Worm (Caenorhabditis elegans) whole organism, L4 larva: ENCODE measurements around the gene C42C1.19.

Experiments
- F26F4.8 ChIP-seq: fragments of 200-800 bp; sonication (Bioruptor generic); conservative IDR thresholded peaks from 2 replicates; pipeline ENCODE4 v1.3.6; 2022; ENCODE audit warnings: missing genetic modification characterization, missing compliant biosample characterization
- aha-1 ChIP-seq: fragments of 150-350 bp; peaks from one replicate; lab custom pipeline; 2014; ENCODE audit warnings: missing biosample characterization, missing genetic modification characterization
- ceh-82 ChIP-seq: sonication (generic microtip); optimal IDR thresholded peaks from 2 replicates; lab custom pipeline; 2017; ENCODE audit warnings: missing biosample characterization, missing genetic modification characterization
- dpl-1 ChIP-seq: fragments of 150-350 bp; optimal IDR thresholded peaks from 2 replicates; lab custom pipeline; 2014; ENCODE audit warnings: missing biosample characterization, missing genetic modification reagents, missing genetic modification characterization
- dve-1 ChIP-seq: sonication (generic microtip); optimal IDR thresholded peaks from 2 replicates; lab custom pipeline; 2017; ENCODE audit warnings: antibody characterized with exemption, mild to moderate bottlenecking, missing genetic modification characterization, missing compliant biosample characterization; ENCODE audit not compliant: insufficient read depth
- egl-27 ChIP-seq: sonication (generic microtip); optimal IDR thresholded peaks from 3 replicates; lab custom pipeline; 2017; ENCODE audit warnings: missing biosample characterization, missing genetic modification reagents, missing genetic modification characterization
- lsy-2 ChIP-seq, 2 experiments: fragments of 150-350 bp in 1 of 2; sonication (generic microtip) in 1 of 2; optimal IDR thresholded peaks; 2 replicates each; lab custom pipeline; 2014 to 2017; ENCODE audit warnings: missing biosample characterization in 2 of 2, missing genetic modification characterization in 2 of 2
- mdl-1 ChIP-seq, 2 experiments: fragments of 150-350 bp in 1 of 2; sonication (generic microtip) in 1 of 2; optimal IDR thresholded peaks; 2 replicates each; lab custom pipeline; 2014 to 2017; ENCODE audit warnings: missing biosample characterization in 2 of 2, missing genetic modification characterization in 2 of 2
- nhr-111 ChIP-seq: fragments of 200-800 bp; sonication (Bioruptor generic); optimal IDR thresholded peaks from 2 replicates; lab custom pipeline; 2018; ENCODE audit warnings: mild to moderate bottlenecking, missing genetic modification characterization, missing compliant biosample characterization
- nhr-25 ChIP-seq: sonication (generic microtip); optimal IDR thresholded peaks from 2 replicates; lab custom pipeline; 2017; ENCODE audit warnings: missing genetic modification characterization, mild to moderate bottlenecking, missing compliant biosample characterization, antibody characterized with exemption, moderate library complexity, borderline replicate concordance; ENCODE audit not compliant: insufficient read depth
- zip-11 ChIP-seq: fragments of 200-800 bp; sonication (Bioruptor generic); IDR thresholded peaks from 2 replicates; pipeline ENCODE4 v1.3.6; 2022; ENCODE audit warnings: missing genetic modification characterization, missing compliant biosample characterization
- ztf-11 ChIP-seq: fragments of 150-350 bp; optimal IDR thresholded peaks from 2 replicates; lab custom pipeline; 2014; ENCODE audit warnings: missing biosample characterization, missing genetic modification characterization

ce11 chrIV:12261353-12261752, 21.2 kb upstream of the C42C1.19 start, which contains the start of gene sre-14:
- no peak for TF ChIP-seq nhr-111 (GFP tag; lab: Kevin White, UChicago)
- no peak for TF ChIP-seq egl-27 (tag; lab: Kevin White, UChicago)
- no peak for TF ChIP-seq zip-11 (GFP tag; lab: Robert Waterston, UW)
- no peak for TF ChIP-seq lsy-2 (tag; optimal IDR thresholded peaks at IDR 0.05; lab: Kevin White, UChicago)
- no peak for TF ChIP-seq aha-1 (tag; lab: Kevin White, UChicago)
- no peak for TF ChIP-seq dve-1
- no peak for TF ChIP-seq dpl-1
- no peak for TF ChIP-seq F26F4.8 (GFP tag; lab: Robert Waterston, UW)
- TF ChIP-seq mdl-1 (tag; optimal IDR thresholded peaks at IDR 0.05; lab: Kevin White, UChicago), result no peak
- no peak for TF ChIP-seq nhr-25 (tag; lab: Kevin White, UChicago)
- no peak for TF ChIP-seq ceh-82 (tag; lab: Kevin White, UChicago)
- no peak for TF ChIP-seq ztf-11 (tag; lab: Kevin White, UChicago)
